Fruit fly (Drosophila melanogaster) whole organism, pupa: Measurements from ENCODE around the gene kraken.

Experiments
- CG12605 ChIP-seq: fragments of 200-800 bp; sonication (Bioruptor generic); IDR thresholded peaks from 2 replicates; pipeline ENCODE4 v1.3.6; 2022; ENCODE audit warnings: missing biosample characterization, missing genetic modification characterization
- CG13204 ChIP-seq: fragments of 200-800 bp; sonication (Bioruptor generic); optimal IDR thresholded peaks from 2 replicates; lab custom pipeline; 2018; ENCODE audit warnings: missing biosample characterization, mild to moderate bottlenecking, missing genetic modification characterization, moderate library complexity
- CG15710 ChIP-seq: fragments of 200-800 bp; sonication (Bioruptor generic); optimal IDR thresholded peaks from 2 replicates; lab custom pipeline; 2018; ENCODE audit warnings: missing biosample characterization, mild to moderate bottlenecking, missing genetic modification characterization, moderate library complexity
- CG32121 ChIP-seq: fragments of 200-800 bp; sonication (Bioruptor generic); IDR thresholded peaks from 2 replicates; pipeline ENCODE4 v1.3.6; 2022; ENCODE audit warnings: missing biosample characterization, missing genetic modification characterization
- CG8301 ChIP-seq: fragments of 200-800 bp; sonication (Bioruptor generic); optimal IDR thresholded peaks from 2 replicates; lab custom pipeline; 2018; ENCODE audit warnings: missing biosample characterization, mild to moderate bottlenecking, missing genetic modification characterization
- D1 ChIP-seq: fragments of 200-800 bp; sonication (Bioruptor generic); optimal IDR thresholded peaks from 2 replicates; lab custom pipeline; 2018; ENCODE audit warnings: missing biosample characterization, mild to moderate bottlenecking, missing genetic modification characterization, moderate library complexity
- EcR ChIP-seq: fragments of 200-800 bp; sonication (Bioruptor generic); optimal IDR thresholded peaks from 3 replicates; lab custom pipeline; 2019; ENCODE audit warnings: missing biosample characterization, missing genetic modification characterization, mild to moderate bottlenecking, moderate library complexity, missing genetic modification reagents
- Ets98B ChIP-seq: fragments of 200-800 bp; sonication (Bioruptor generic); IDR thresholded peaks from 2 replicates; pipeline ENCODE4 v1.3.6; 2022; ENCODE audit warnings: missing biosample characterization, missing genetic modification characterization
- Pif1B ChIP-seq: fragments of 200-800 bp; sonication (Bioruptor generic); optimal IDR thresholded peaks from 3 replicates; lab custom pipeline; 2016; ENCODE audit warnings: missing biosample characterization, missing genetic modification characterization
- Snoo ChIP-seq: fragments of 200-800 bp; sonication (Bioruptor generic); optimal IDR thresholded peaks from 3 replicates; lab custom pipeline; 2017; ENCODE audit warnings: missing biosample characterization, mild to moderate bottlenecking, missing genetic modification characterization, inconsistent platforms
- fd96Ca ChIP-seq: fragments of 200-800 bp; sonication (Bioruptor generic); IDR thresholded peaks from 3 replicates; pipeline ENCODE4 v1.3.6; 2022; ENCODE audit warnings: missing biosample characterization, missing genetic modification characterization
- gl ChIP-seq: fragments of 200-800 bp; sonication (Bioruptor generic); optimal IDR thresholded peaks from 2 replicates; lab custom pipeline; 2018; ENCODE audit warnings: missing biosample characterization, mild to moderate bottlenecking, missing genetic modification characterization
- rn ChIP-seq: fragments of 200-800 bp; sonication (Bioruptor generic); IDR thresholded peaks from 2 replicates; pipeline ENCODE4 v1.3.6; 2022; ENCODE audit warnings: missing biosample characterization, missing genetic modification characterization

dm6 chr2L:826388-826787, 26.2 kb upstream of the kraken start:
- TF ChIP-seq EcR (GFP tag; lab: Kevin White, UChicago) (no peak), D1 (tag; lab: Kevin White, UChicago) (no peak), Pif1B (GFP tag; lab: Kevin White, UChicago) (no peak), CG32121 (GFP tag; lab: Robert Waterston, UW) (no peak), Ets98B (GFP tag; lab: Robert Waterston, UW) (no peak), CG13204 (GFP tag; lab: Kevin White, UChicago) (no peak), CG8301 (tag; lab: Kevin White, UChicago) (no peak), CG12605 (GFP tag; lab: Robert Waterston, UW) (no peak), rn (GFP tag; lab: Robert Waterston, UW) (no peak), CG15710 (tag; lab: Kevin White, UChicago) (no peak), gl (tag; lab: Kevin White, UChicago) (no peak), fd96Ca (no peak), Snoo (tag; lab: Kevin White, UChicago) (no peak)
